Worm (Caenorhabditis elegans): ENCODE data around the gene ugt-47.

Gene ugt-47

ce11 chrV:10114329-10114728 is 15.9 kb upstream of the ugt-47 start, which contains the start of gene cht-5:
TSS of gene cht-5 (plus strand) at chrV:10114629.
- TF ChIP-seq ceh-16 (tag; optimal IDR thresholded peaks at IDR 0.05) = no peak
- no peak for TF ChIP-seq lin-39 (tag; optimal IDR thresholded peaks at IDR 0.05)
- no peak for TF ChIP-seq daf-12 (tag; optimal IDR thresholded peaks at IDR 0.05)
- no peak for TF ChIP-seq lin-15B (tag; optimal IDR thresholded peaks at IDR 0.05)
- no peak for TF ChIP-seq fkh-10 (GFP tag; optimal IDR thresholded peaks at IDR 0.05)
- no peak for TF ChIP-seq mml-1 (tag; optimal IDR thresholded peaks at IDR 0.05)
- no peak for TF ChIP-seq fos-1 (tag; optimal IDR thresholded peaks at IDR 0.05)
- TF ChIP-seq R02D3.7 (tag; optimal IDR thresholded peaks at IDR 0.05) = no peak
- no peak for TF ChIP-seq elt-1 (tag; optimal IDR thresholded peaks at IDR 0.05)
- TF ChIP-seq elt-3 (tag; optimal IDR thresholded peaks at IDR 0.05) = no peak
- TF ChIP-seq nhr-11 (tag; optimal IDR thresholded peaks at IDR 0.05) = no peak
- no peak for TF ChIP-seq lsy-12 (tag; optimal IDR thresholded peaks at IDR 0.05)

ce11 chrV:10112187-10112586 is 13.8 kb upstream of the ugt-47 start, which contains the start of gene C08B6.3:
TSS of gene C08B6.3 (minus strand) at chrV:10112287.
- no peak for TF ChIP-seq R02D3.7 (tag; optimal IDR thresholded peaks at IDR 0.05)

ce11 chrV:10111129-10111528 is 12.7 kb upstream of the ugt-47 start:
- TF ChIP-seq pha-4 (tag; optimal IDR thresholded peaks at IDR 0.05) (peak; percentile 63), nfya-1 (tag; optimal IDR thresholded peaks at IDR 0.05; ENCODE audit: insufficient read depth) (no peak), elt-2 (tag; optimal IDR thresholded peaks at IDR 0.05) (peak; percentile 42), jun-1 (tag; optimal IDR thresholded peaks at IDR 0.05) (no peak), R02D3.7 (tag; optimal IDR thresholded peaks at IDR 0.05) (no peak), ZK546.5 (tag; optimal IDR thresholded peaks at IDR 0.05) (no peak), nhr-11 (tag; optimal IDR thresholded peaks at IDR 0.05) (no peak), nhr-77 (tag; optimal IDR thresholded peaks at IDR 0.05) (no peak), tbx-2 (tag; optimal IDR thresholded peaks at IDR 0.05) (no peak), pqm-1 (tag; optimal IDR thresholded peaks at IDR 0.05) (peak; percentile 5), ceh-9 (tag; optimal IDR thresholded peaks at IDR 0.05) (no peak), skn-1 (tag; optimal IDR thresholded peaks at IDR 0.05) (no peak), nhr-12 (tag; optimal IDR thresholded peaks at IDR 0.05) (no peak), fkh-2 (tag; optimal IDR thresholded peaks at IDR 0.05) (no peak), ceh-28 (tag; optimal IDR thresholded peaks at IDR 0.05) (no peak)

ce11 chrV:10107309-10107708 is 8.9 kb upstream of the ugt-47 start, which contains the start of gene C08B6.11:
TSS of gene C08B6.11 (plus strand) at chrV:10107609.
- TF ChIP-seq ceh-82 (tag; optimal IDR thresholded peaks at IDR 0.05) (no peak), lsy-12 (tag; optimal IDR thresholded peaks at IDR 0.05) (no peak), fkh-10 (GFP tag; optimal IDR thresholded peaks at IDR 0.05) (no peak), nhr-23 (tag; optimal IDR thresholded peaks at IDR 0.05) (no peak), sea-2 (GFP tag; optimal IDR thresholded peaks at IDR 0.05) (no peak), ceh-28 (tag; optimal IDR thresholded peaks at IDR 0.05) (no peak), nhr-28 (tag; optimal IDR thresholded peaks at IDR 0.05) (no peak), elt-2 (tag; optimal IDR thresholded peaks at IDR 0.05) (no peak), pqm-1 (tag; optimal IDR thresholded peaks at IDR 0.05) (no peak), fkh-2 (tag; optimal IDR thresholded peaks at IDR 0.05) (no peak), ama-1 (optimal IDR thresholded peaks at IDR 0.05) (no peak), elt-3 (tag; optimal IDR thresholded peaks at IDR 0.05) (no peak), nhr-77 (tag; optimal IDR thresholded peaks at IDR 0.05) (no peak), ZK546.5 (tag; optimal IDR thresholded peaks at IDR 0.05) (no peak), tbx-2 (tag; optimal IDR thresholded peaks at IDR 0.05) (no peak), pha-4 (tag; optimal IDR thresholded peaks at IDR 0.05) (no peak), nhr-25 (tag; optimal IDR thresholded peaks at IDR 0.05) (no peak), nhr-12 (tag; optimal IDR thresholded peaks at IDR 0.05) (no peak), egl-27 (tag; optimal IDR thresholded peaks at IDR 0.05) (no peak), nhr-43 (tag; optimal IDR thresholded peaks at IDR 0.05; ENCODE audit: poor library complexity, severe bottlenecking) (no peak)

- TF ChIP-seq ztf-11 (tag; optimal IDR thresholded peaks at IDR 0.05) = no peak
- TF ChIP-seq ama-1 (optimal IDR thresholded peaks at IDR 0.05) = no peak
- TF ChIP-seq egl-27 (tag; optimal IDR thresholded peaks at IDR 0.05) = no peak
- no peak for TF ChIP-seq unc-62 (GFP tag; optimal IDR thresholded peaks at IDR 0.05)
- TF ChIP-seq fkh-10 (GFP tag; optimal IDR thresholded peaks at IDR 0.05) = no peak
- TF ChIP-seq ceh-16 (tag; optimal IDR thresholded peaks at IDR 0.05) = no peak
Observed at ce11 chrV:10105412-10105811, 7.0 kb upstream of the ugt-47 start, which contains the start of gene C08B6.2. TSS of gene C08B6.2 (plus strand) at chrV:10105712.

Data from whole organism, L3 larva.